Fruit fly (Drosophila melanogaster) whole organism, embryonic: Measurements from ENCODE around the gene CG46465.

ENCODE experiments used
- Asciz ChIP-seq: fragments of 200-800 bp; sonication (Bioruptor generic); optimal IDR thresholded peaks from 2 replicates; lab custom pipeline; 2017; ENCODE audit warnings: missing biosample characterization, mild to moderate bottlenecking, missing genetic modification characterization, missing genetic modification reagents
- B-H2 ChIP-seq: fragments of 200-800 bp; sonication (Bioruptor generic); optimal IDR thresholded peaks from 2 replicates; lab custom pipeline; 2018; ENCODE audit warnings: missing biosample characterization, mild to moderate bottlenecking, missing genetic modification characterization
- BEAF-32 ChIP-seq: fragments of 200-800 bp; sonication (Bioruptor generic); optimal IDR thresholded peaks from 3 replicates; lab custom pipeline; 2017; ENCODE audit warnings: missing biosample characterization, missing genetic modification characterization, mild to moderate bottlenecking, moderate library complexity, missing genetic modification reagents
- CG10267 ChIP-seq: fragments of 200-800 bp; sonication (Bioruptor generic); optimal IDR thresholded peaks from 2 replicates; lab custom pipeline; 2018; ENCODE audit warnings: missing biosample characterization, mild to moderate bottlenecking, missing genetic modification characterization, moderate library complexity
- CG14965 ChIP-seq: fragments of 200-800 bp; sonication (Bioruptor generic); optimal IDR thresholded peaks from 2 replicates; lab custom pipeline; 2016; ENCODE audit warnings: missing biosample characterization, missing genetic modification characterization, borderline replicate concordance
- CG15269 ChIP-seq: fragments of 200-800 bp; sonication (Bioruptor generic); optimal IDR thresholded peaks from 2 replicates; lab custom pipeline; 2018; ENCODE audit warnings: missing biosample characterization, mild to moderate bottlenecking, missing genetic modification characterization, moderate library complexity
- CG18619 ChIP-seq: fragments of 200-800 bp; sonication (Bioruptor generic); optimal IDR thresholded peaks from 3 replicates; lab custom pipeline; 2017; ENCODE audit warnings: missing biosample characterization, mild to moderate bottlenecking, missing genetic modification characterization
- CG31224 ChIP-seq: fragments of 200-800 bp; sonication (Bioruptor generic); IDR thresholded peaks from 2 replicates; pipeline ENCODE4 v1.3.6; 2022; ENCODE audit warnings: missing biosample characterization, missing genetic modification characterization
- CG3995 ChIP-seq: fragments of 200-800 bp; sonication (Bioruptor generic); optimal IDR thresholded peaks from 3 replicates; lab custom pipeline; 2016; ENCODE audit warnings: missing biosample characterization, missing genetic modification characterization
- CG42726 ChIP-seq: fragments of 200-800 bp; sonication (Bioruptor generic); IDR thresholded peaks from 2 replicates; pipeline ENCODE4 v1.3.6; 2022; ENCODE audit warnings: missing biosample characterization, missing genetic modification characterization; ENCODE audit not compliant: partially characterized antibody
- CG5245 ChIP-seq: fragments of 200-800 bp; sonication (Bioruptor generic); optimal IDR thresholded peaks from 3 replicates; lab custom pipeline; 2016; ENCODE audit warnings: missing biosample characterization, missing genetic modification characterization
- CG7271 ChIP-seq: fragments of 200-800 bp; sonication (Bioruptor generic); optimal IDR thresholded peaks from 2 replicates; lab custom pipeline; 2018; ENCODE audit warnings: missing biosample characterization, mild to moderate bottlenecking, missing genetic modification characterization, moderate library complexity
- CG8478 ChIP-seq: fragments of >200 bp; optimal IDR thresholded peaks from 2 replicates; lab custom pipeline; 2018
- Camta ChIP-seq: fragments of 200-800 bp; sonication (Bioruptor generic); optimal IDR thresholded peaks from 2 replicates; lab custom pipeline; 2016; ENCODE audit warnings: missing biosample characterization, missing genetic modification characterization
- CoRest ChIP-seq: fragments of 200-800 bp; sonication (Bioruptor generic); optimal IDR thresholded peaks from 3 replicates; lab custom pipeline; 2018; ENCODE audit warnings: missing biosample characterization, mild to moderate bottlenecking, missing genetic modification characterization, moderate library complexity
- CrebB ChIP-seq: fragments of 200-800 bp; sonication (Bioruptor generic); optimal IDR thresholded peaks from 3 replicates; lab custom pipeline; 2018; ENCODE audit warnings: missing biosample characterization, mild to moderate bottlenecking, missing genetic modification characterization
- Deaf1 ChIP-seq: fragments of 200-800 bp; optimal IDR thresholded peaks from 3 replicates; lab custom pipeline; 2019; ENCODE audit warnings: missing biosample characterization, mild to moderate bottlenecking, missing genetic modification characterization, moderate library complexity
- E2f1 ChIP-seq: fragments of 200-800 bp; sonication (Bioruptor generic); IDR thresholded peaks from 2 replicates; pipeline ENCODE4 v1.3.6; 2022; ENCODE audit warnings: missing biosample characterization, missing genetic modification characterization
- HmgZ ChIP-seq: fragments of 200-800 bp; sonication (Bioruptor generic); optimal IDR thresholded peaks from 2 replicates; lab custom pipeline; 2018; ENCODE audit warnings: missing biosample characterization, mild to moderate bottlenecking, missing genetic modification characterization
- Hr78 ChIP-seq, 2 experiments: fragments of 200-800 bp in 1 of 2; fragments of >200 bp in 1 of 2; sonication (Bioruptor generic) in 1 of 2; optimal IDR thresholded peaks; 2 replicates each; lab custom pipeline; 2017 to 2019; ENCODE audit warnings: missing biosample characterization in 2 of 2, missing genetic modification characterization in 2 of 2, mild to moderate bottlenecking in 1 of 2, moderate library complexity in 1 of 2
- Kr ChIP-seq: fragments of 200-800 bp; sonication (Bioruptor generic); optimal IDR thresholded peaks from 2 replicates; lab custom pipeline; 2017; ENCODE audit warnings: missing biosample characterization, mild to moderate bottlenecking, missing genetic modification characterization
- Med ChIP-seq: fragments of 200-800 bp; sonication (Bioruptor generic); peaks from one replicate; lab custom pipeline; 2016; ENCODE audit warnings: missing biosample characterization, missing genetic modification characterization, mild to moderate bottlenecking, inconsistent platforms, moderate library complexity
- Myb ChIP-seq: fragments of 200-800 bp; sonication (Bioruptor generic); optimal IDR thresholded peaks from 2 replicates; lab custom pipeline; 2016; ENCODE audit warnings: missing biosample characterization, missing genetic modification characterization
- Poxn ChIP-seq: fragments of 200-800 bp; sonication (Bioruptor generic); IDR thresholded peaks from 2 replicates; pipeline ENCODE4 v1.3.6; 2022; ENCODE audit warnings: missing biosample characterization, missing genetic modification characterization
- Scr ChIP-seq: fragments of 200-800 bp; sonication (Bioruptor generic); IDR thresholded peaks from 2 replicates; pipeline ENCODE4 v1.3.6; 2022; ENCODE audit warnings: missing biosample characterization, missing genetic modification characterization; ENCODE audit not compliant: partially characterized antibody
- Sin3A ChIP-seq: fragments of >200 bp; optimal IDR thresholded peaks from 2 replicates; lab custom pipeline; 2018
- Sox102F ChIP-seq: fragments of 200-800 bp; sonication (Bioruptor generic); optimal IDR thresholded peaks from 2 replicates; lab custom pipeline; 2018; ENCODE audit warnings: missing biosample characterization, mild to moderate bottlenecking, missing genetic modification characterization, moderate library complexity
- Tbp ChIP-seq: fragments of >200 bp; optimal IDR thresholded peaks from 2 replicates; lab custom pipeline; 2018; ENCODE audit warnings: missing biosample characterization, missing genetic modification characterization
- bcd ChIP-seq: fragments of 200-800 bp; sonication (Bioruptor generic); optimal IDR thresholded peaks from 2 replicates; lab custom pipeline; 2017; ENCODE audit warnings: missing biosample characterization, mild to moderate bottlenecking, missing genetic modification characterization
- bsh ChIP-seq, 2 experiments: fragments of 200-800 bp; sonication (Bioruptor generic); optimal IDR thresholded peaks; 2 replicates each; lab custom pipeline; 2017 to 2018; ENCODE audit warnings: mild to moderate bottlenecking in 2 of 2, missing biosample characterization in 2 of 2, missing genetic modification characterization in 2 of 2, moderate library complexity in 1 of 2
- crp ChIP-seq, 2 experiments: fragments of 200-800 bp; sonication (Bioruptor generic); optimal IDR thresholded peaks; 2 replicates in 1 of 2; 3 replicates in 1 of 2; lab custom pipeline; 2017; ENCODE audit warnings: missing biosample characterization in 2 of 2, missing genetic modification characterization in 2 of 2, mild to moderate bottlenecking in 1 of 2, moderate library complexity in 1 of 2
- dm ChIP-seq: fragments of 200-800 bp; sonication (Bioruptor generic); optimal IDR thresholded peaks from 3 replicates; lab custom pipeline; 2016; ENCODE audit warnings: missing biosample characterization, missing genetic modification characterization
- gce ChIP-seq: fragments of 200-800 bp; sonication (Bioruptor generic); IDR thresholded peaks from 3 replicates; pipeline ENCODE4 v1.3.6; 2022; ENCODE audit warnings: missing biosample characterization, missing genetic modification characterization
- gro ChIP-seq: fragments of 200-800 bp; sonication (Bioruptor generic); optimal IDR thresholded peaks from 2 replicates; lab custom pipeline; 2016; ENCODE audit warnings: missing biosample characterization, missing genetic modification characterization
- hth ChIP-seq: fragments of >200 bp; optimal IDR thresholded peaks from 2 replicates; lab custom pipeline; 2017; ENCODE audit warnings: inconsistent platforms
- jigr1 ChIP-seq: fragments of 200-800 bp; sonication (Bioruptor generic); IDR thresholded peaks from 3 replicates; pipeline ENCODE4 v1.3.6; 2022; ENCODE audit warnings: missing biosample characterization, missing genetic modification characterization
- ken ChIP-seq: fragments of 200-800 bp; sonication (Bioruptor generic); IDR thresholded peaks from 3 replicates; pipeline ENCODE4 v1.3.6; 2022; ENCODE audit warnings: missing biosample characterization, missing genetic modification characterization
- lmd ChIP-seq: fragments of 200-800 bp; sonication (Bioruptor generic); IDR thresholded peaks from 2 replicates; pipeline ENCODE4 v1.3.6; 2022; ENCODE audit warnings: missing biosample characterization, missing genetic modification characterization
- mirr ChIP-seq: fragments of 200-800 bp; sonication (Bioruptor generic); optimal IDR thresholded peaks from 3 replicates; lab custom pipeline; 2018; ENCODE audit warnings: missing biosample characterization, mild to moderate bottlenecking, missing genetic modification characterization
- nau ChIP-seq: fragments of 200-800 bp; sonication (Bioruptor generic); optimal IDR thresholded peaks from 3 replicates; lab custom pipeline; 2017; ENCODE audit warnings: missing biosample characterization, mild to moderate bottlenecking, missing genetic modification characterization, missing genetic modification reagents
- nom ChIP-seq: fragments of 200-800 bp; sonication (Bioruptor generic); optimal IDR thresholded peaks from 2 replicates; lab custom pipeline; 2017; ENCODE audit warnings: missing biosample characterization, missing genetic modification characterization, mild to moderate bottlenecking, moderate library complexity, missing genetic modification reagents
- phol ChIP-seq: fragments of 200-800 bp; sonication (Bioruptor generic); optimal IDR thresholded peaks from 3 replicates; lab custom pipeline; 2018; ENCODE audit warnings: missing biosample characterization, mild to moderate bottlenecking, missing genetic modification characterization, moderate library complexity
- ro ChIP-seq: fragments of 200-800 bp; sonication (Bioruptor generic); IDR thresholded peaks from 2 replicates; pipeline ENCODE4 v1.3.6; 2022; ENCODE audit warnings: missing biosample characterization, missing genetic modification characterization
- slbo ChIP-seq: fragments of 200-800 bp; sonication (Bioruptor generic); IDR thresholded peaks from 2 replicates; pipeline ENCODE4 v1.3.6; 2022; ENCODE audit warnings: missing biosample characterization, missing genetic modification characterization
- tll ChIP-seq, 2 experiments: fragments of 200-800 bp in 1 of 2; fragments of >200 bp in 1 of 2; sonication (Bioruptor generic) in 1 of 2; optimal IDR thresholded peaks; 2 replicates each; lab custom pipeline; 2017 to 2019; ENCODE audit warnings: missing biosample characterization in 2 of 2, missing genetic modification characterization in 2 of 2, mild to moderate bottlenecking in 1 of 2, moderate library complexity in 1 of 2
- tna ChIP-seq: fragments of 200-800 bp; sonication (Bioruptor generic); IDR thresholded peaks from 2 replicates; pipeline ENCODE4 v1.3.6; 2022; ENCODE audit warnings: missing biosample characterization, missing genetic modification characterization; ENCODE audit not compliant: partially characterized antibody
- tup ChIP-seq: fragments of 200-800 bp; sonication (Bioruptor generic); optimal IDR thresholded peaks from 2 replicates; lab custom pipeline; 2016; ENCODE audit warnings: missing biosample characterization, mild to moderate bottlenecking, missing genetic modification characterization, moderate library complexity
- yki ChIP-seq: fragments of >200 bp; optimal IDR thresholded peaks from 3 replicates; lab custom pipeline; 2018
- zen ChIP-seq: fragments of 200-800 bp; sonication (Bioruptor generic); optimal IDR thresholded peaks from 3 replicates; lab custom pipeline; 2018; ENCODE audit warnings: missing biosample characterization, mild to moderate bottlenecking, missing genetic modification characterization, moderate library complexity

Gene CG46465

DNA sequence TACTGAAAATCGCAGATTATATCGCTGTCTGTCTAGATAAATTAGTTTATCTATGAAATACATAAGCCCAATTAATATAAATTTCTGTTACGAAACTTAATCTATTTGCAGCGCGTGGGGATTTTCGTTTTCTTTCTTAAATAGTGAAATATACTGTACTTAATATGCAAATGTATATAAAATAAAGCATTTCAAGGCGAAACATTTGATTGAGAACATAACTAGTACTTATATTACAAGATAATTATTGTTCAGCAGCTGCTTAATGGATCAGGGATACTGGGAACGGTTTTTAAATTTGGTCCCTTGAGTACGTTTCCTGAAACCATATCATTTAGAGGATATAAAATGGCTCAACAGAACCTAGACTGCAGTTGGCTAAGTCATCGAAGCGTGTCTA is at the start of gene CG46465:
TSS of gene CG46465 (plus strand) at position 301 of the 400 bp plus-strand sequence.
- TF ChIP-seq Deaf1 (no peak), E2f1 (no peak), Poxn (GFP tag; lab: Robert Waterston, UW) (no peak), jigr1 (GFP tag; lab: Robert Waterston, UW) (no peak), Camta (no peak), CG18619 (GFP tag; lab: Kevin White, UChicago) (no peak), CG42726 (GFP tag; lab: Robert Waterston, UW) (no peak), phol (no peak), ken (GFP tag; lab: Robert Waterston, UW) (no peak), CoRest (tag; lab: Kevin White, UChicago) (no peak), CG7271 (tag; lab: Kevin White, UChicago) (no peak), mirr (GFP tag; lab: Kevin White, UChicago) (no peak), zen (no peak), tll (GFP tag; optimal IDR thresholded peaks at IDR 0.05; lab: Kevin White, UChicago) (no peak), bcd (GFP tag; lab: Kevin White, UChicago) (no peak), BEAF-32 (GFP tag; lab: Kevin White, UChicago) (no peak)

dm6 chr2L:18943309-18943708 is 49.0 kb upstream of the CG46465 start:
- peak; percentile 11 for TF ChIP-seq nau (GFP tag; lab: Kevin White, UChicago)
- peak; percentile 82 for TF ChIP-seq nom (GFP tag; lab: Kevin White, UChicago)
- TF ChIP-seq bsh (GFP tag; optimal IDR thresholded peaks at IDR 0.05; lab: Kevin White, UChicago): peak in 1 of 2 experiments; percentile 38
- peak; percentile 38 for TF ChIP-seq Med (GFP tag; lab: Kevin White, UChicago)
- no peak for TF ChIP-seq Hr78 (GFP tag; optimal IDR thresholded peaks at IDR 0.05; lab: Kevin White, UChicago)
- TF ChIP-seq B-H2: no peak
- no peak for TF ChIP-seq Scr (GFP tag; lab: Robert Waterston, UW)
- no peak for TF ChIP-seq CrebB (tag; lab: Kevin White, UChicago)

DNA sequence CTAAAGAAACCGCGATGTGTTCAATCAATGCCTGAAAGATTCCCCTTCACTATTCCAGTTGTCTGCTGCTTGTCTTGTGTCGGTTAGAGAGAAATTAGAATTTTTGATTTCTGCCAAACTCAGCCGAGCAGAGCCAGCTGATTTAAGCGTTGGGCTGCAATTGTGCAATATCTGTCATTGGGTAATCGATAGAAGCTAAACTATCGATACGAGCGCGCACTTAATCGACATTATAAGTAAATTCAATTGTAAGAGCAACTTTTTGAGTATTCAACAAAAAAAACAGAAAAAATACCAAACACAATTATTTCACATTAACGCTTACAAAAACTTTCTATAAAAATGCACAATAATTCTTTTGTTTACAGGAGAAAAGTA is 48.5 kb upstream of the CG46465 start, which contains the start of gene ssp3:
TSS of gene ssp3 (minus strand) at position 164 of the 378 bp plus-strand sequence.
- no peak for TF ChIP-seq Deaf1
- TF ChIP-seq dm (GFP tag; lab: Kevin White, UChicago): no peak
- TF ChIP-seq tup (GFP tag; lab: Kevin White, UChicago): no peak
- TF ChIP-seq gro (GFP tag; lab: Kevin White, UChicago): no peak
- TF ChIP-seq Kr (GFP tag; lab: Kevin White, UChicago): no peak
- TF ChIP-seq Tbp (GFP tag; lab: Kevin White, UChicago): no peak
- TF ChIP-seq CG5245 (GFP tag; lab: Kevin White, UChicago): no peak
- no peak for TF ChIP-seq CG14965 (GFP tag; lab: Kevin White, UChicago)
- peak; percentile 70 for TF ChIP-seq Sin3A (lab: Kevin White, UChicago)
- TF ChIP-seq lmd (GFP tag; lab: Robert Waterston, UW): no peak
- no peak for TF ChIP-seq HmgZ (tag; lab: Kevin White, UChicago)
- no peak for TF ChIP-seq hth
- TF ChIP-seq CG3995 (GFP tag; lab: Kevin White, UChicago): peak; percentile 19
- TF ChIP-seq BEAF-32 (GFP tag; lab: Kevin White, UChicago): peak; percentile 87
- no peak for TF ChIP-seq bsh (GFP tag; optimal IDR thresholded peaks at IDR 0.05; lab: Kevin White, UChicago)
- TF ChIP-seq crp (GFP tag; optimal IDR thresholded peaks at IDR 0.05; lab: Kevin White, UChicago): peak; percentile 62 to 92
- TF ChIP-seq slbo (GFP tag; lab: Robert Waterston, UW): no peak
- TF ChIP-seq ro (GFP tag; lab: Robert Waterston, UW): no peak
- peak; percentile 16 for TF ChIP-seq Myb (GFP tag; lab: Kevin White, UChicago)
- TF ChIP-seq tna: no peak
- TF ChIP-seq gce (GFP tag; lab: Robert Waterston, UW): no peak
- TF ChIP-seq Asciz (GFP tag; lab: Kevin White, UChicago): no peak
- TF ChIP-seq CG31224 (GFP tag; lab: Robert Waterston, UW): no peak
- TF ChIP-seq CG8478 (lab: Kevin White, UChicago): no peak
- TF ChIP-seq yki (lab: Kevin White, UChicago): no peak
- no peak for TF ChIP-seq Sox102F (GFP tag; lab: Kevin White, UChicago)
- peak; percentile 37 for TF ChIP-seq CG10267 (tag; lab: Kevin White, UChicago)
- TF ChIP-seq CG15269 (tag; lab: Kevin White, UChicago): no peak
